Fruit fly (Drosophila melanogaster) ovary, adult (tissue): ENCODE data around the gene CG4884.
"Not testable (repeated sequence)": the region's sequence is repeated elsewhere in the genome, so short reads cannot be mapped to it uniquely, and the experiment has no call there.

Experiments used
- CG17801 ChIP-seq: fragments of 200-800 bp; optimal IDR thresholded peaks from 2 replicates; lab custom pipeline; 2019; ENCODE audit warnings: missing biosample characterization, mild to moderate bottlenecking, missing genetic modification characterization, moderate library complexity; ENCODE audit not compliant: partially characterized antibody

The CG4884 gene

DNA sequence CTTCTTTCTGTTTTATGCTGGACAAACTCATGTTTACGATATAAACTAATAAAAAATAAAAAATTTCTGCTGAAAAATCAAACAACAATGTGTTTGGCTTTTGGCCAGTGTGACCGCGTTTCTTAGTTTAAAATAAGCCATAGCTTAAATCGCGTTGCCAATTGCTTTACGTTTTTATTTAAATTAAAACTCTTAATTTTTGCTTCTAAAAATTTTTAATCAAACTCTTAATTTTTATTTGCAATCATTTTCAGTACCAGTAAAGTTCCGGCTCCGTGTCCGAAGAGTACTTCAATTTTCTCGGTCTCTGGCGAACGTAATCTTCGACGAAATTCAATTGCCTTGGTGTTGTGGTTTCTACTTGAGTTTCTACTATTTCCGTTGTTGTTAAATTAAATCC is at the start of gene CG4884, which contains the start of gene CG42487:
CG4884 (minus strand) TSS at position 101 of the 400 bp plus-strand sequence.
CG42487 (minus strand) TSS at position 101 of the 400 bp plus-strand sequence.
- TF ChIP-seq CG17801 (GFP tag; lab: Kevin White, UChicago): not testable (repeated sequence)

DNA sequence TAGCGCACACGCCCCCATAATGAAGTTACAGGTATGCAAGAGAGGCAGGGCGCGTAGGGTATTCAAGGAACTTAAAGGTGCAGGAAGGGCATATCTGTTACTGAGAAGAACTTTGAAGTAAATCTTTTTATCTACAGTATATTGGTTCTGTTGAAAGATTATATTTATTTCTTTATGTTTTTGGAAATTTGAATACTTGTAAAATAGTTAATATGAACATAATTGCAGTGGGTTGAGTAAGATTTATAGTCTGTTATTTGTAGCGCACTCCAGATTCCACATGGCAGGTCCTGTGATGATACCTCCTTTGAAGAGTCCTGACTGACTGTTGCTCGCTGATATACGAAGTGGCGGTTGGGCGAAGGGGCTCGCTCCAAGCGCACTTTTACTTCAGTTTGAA is 45.0 kb upstream of the CG4884 start:
- TF ChIP-seq CG17801 (GFP tag; lab: Kevin White, UChicago): no peak

DNA sequence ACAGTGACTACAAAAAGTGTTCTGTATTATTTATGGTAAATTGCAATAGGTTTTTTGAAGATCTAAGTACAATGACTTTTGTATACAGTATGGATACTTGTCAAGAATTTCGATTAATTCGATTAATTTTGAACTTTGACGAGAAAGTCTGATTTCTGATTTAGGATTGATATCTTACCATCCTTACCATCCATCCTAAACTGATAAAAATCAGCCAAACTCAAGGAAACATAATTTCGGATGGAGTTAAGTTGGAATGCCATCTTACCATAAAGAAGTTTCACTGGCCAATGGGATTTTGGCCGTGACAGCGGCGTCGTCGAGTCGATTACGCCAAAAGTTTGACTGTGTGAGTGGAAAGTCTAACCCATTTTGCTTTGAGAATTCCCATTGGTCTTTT is 31.6 kb upstream of the CG4884 start, which contains the start of gene CG4815:
CG4815 (minus strand) TSS at position 101 of the 400 bp plus-strand sequence.
- TF ChIP-seq CG17801 (GFP tag; lab: Kevin White, UChicago): no peak

DNA sequence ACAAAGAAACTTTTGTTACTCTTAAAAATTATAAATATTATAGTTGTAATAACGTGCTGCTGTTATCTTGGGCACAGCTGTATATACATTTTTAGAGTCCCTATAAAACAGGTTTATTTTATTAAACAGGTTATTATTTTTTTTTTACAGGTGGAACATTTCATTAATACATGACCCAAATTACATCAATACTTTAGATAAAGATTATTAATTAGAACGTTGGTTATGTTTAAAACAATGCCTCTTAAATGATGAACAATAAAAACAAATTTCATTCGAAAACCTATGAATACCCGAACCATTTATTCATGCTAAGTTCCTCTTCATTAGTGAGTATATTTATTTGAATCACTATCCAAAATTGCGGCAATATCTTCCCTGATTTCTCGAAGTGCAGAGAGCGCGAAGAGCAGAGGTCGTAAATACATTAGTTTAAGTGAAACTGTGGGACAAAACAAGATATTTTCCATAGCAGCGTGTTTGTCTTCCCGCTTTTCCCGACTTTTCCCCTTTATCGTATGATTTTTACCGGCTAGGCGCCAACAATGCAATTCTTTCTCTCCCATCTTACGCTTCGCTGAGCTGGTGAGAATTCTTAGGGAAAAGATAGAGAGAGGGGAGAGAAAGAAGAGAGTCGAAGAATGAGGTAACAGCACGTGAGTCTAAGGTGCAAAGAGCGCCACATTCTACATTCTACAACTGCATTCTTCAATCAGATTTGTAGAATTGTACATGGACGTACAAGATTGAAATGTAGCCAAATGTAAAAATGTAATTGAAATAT is 29.8 kb upstream of the CG4884 start:
- TF ChIP-seq CG17801 (GFP tag; lab: Kevin White, UChicago): peak; percentile 15

DNA sequence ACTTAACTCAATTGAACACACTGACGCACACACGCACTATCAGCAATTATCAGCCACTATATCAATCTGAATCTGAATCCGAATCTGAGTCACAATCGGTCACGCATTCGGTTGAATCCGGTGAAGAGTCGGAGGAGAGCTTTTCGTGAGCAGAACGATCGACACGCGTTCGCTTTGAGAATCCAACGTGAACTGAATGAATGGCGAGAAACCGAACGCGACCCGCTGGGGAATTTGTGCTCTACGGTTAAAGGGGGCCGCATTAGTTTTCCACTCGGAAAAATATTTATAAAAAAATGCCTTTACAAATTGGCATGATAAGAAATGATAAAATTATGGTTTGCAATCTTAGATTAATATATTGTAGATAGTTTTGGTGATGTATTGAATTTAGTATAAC is 29.1 kb upstream of the CG4884 start, which contains the start of gene betaTub97EF:
betaTub97EF (minus strand) TSS at position 196 of the 400 bp plus-strand sequence.
- TF ChIP-seq CG17801 (GFP tag; lab: Kevin White, UChicago): no peak

DNA sequence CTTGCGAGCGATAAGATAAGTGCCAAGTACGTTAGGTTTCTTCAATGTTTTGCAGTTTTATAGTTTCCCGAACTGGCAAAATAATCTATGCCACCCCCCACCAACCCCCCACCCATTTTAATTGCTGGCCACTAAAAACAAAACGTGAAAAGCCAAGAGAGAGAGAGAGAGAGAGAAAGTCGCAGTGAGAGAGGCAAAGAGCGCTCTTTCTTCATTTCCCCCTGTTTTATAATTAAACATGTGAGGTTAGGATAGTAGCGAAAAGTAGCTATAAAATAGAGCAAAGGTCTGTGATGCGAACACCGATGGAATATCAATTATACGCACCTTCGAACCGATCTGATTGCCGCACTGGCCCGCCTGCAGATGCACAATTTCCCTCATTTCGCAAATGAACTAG is 28.7 kb upstream of the CG4884 start:
- no peak for TF ChIP-seq CG17801 (GFP tag; lab: Kevin White, UChicago)

DNA sequence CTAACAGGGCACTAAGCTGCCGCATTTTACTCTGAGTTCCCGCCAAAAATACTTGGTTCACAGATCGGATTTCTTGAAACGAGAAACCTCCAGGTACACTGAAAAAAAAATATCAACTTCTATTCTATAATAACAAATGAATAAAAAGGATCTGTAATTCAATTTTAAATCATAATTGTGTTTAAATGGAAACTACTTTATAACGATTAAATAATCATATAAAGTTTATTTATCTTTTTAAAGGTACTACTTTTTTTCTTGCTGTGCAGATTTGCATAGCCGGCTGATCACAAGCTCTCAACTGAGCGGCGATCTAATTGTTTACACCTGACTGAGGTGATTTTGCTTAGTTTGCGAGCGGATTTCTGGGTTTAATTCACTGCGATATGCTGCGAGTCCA is 28.3 kb upstream of the CG4884 start:
- peak; percentile 61 for TF ChIP-seq CG17801 (GFP tag; lab: Kevin White, UChicago)

DNA sequence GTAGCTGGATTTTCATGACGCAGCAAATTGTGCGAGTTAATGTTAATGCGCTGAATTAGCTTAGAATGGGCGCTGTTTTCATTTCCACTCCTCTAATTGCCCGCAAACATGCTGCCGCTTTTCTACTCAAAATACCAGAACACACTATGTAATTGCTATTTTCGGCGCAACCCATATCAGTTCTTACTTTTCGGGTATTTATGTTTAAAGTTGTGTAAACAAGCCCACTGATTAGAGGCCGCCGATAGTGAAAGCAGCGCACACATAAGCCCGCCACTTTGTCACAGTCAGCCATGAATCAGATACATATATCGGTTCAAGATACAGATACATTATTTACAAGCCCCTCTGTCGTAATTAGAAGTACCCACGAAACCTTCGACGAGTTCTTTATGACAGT is 27.7 kb upstream of the CG4884 start:
- no peak for TF ChIP-seq CG17801 (GFP tag; lab: Kevin White, UChicago)

DNA sequence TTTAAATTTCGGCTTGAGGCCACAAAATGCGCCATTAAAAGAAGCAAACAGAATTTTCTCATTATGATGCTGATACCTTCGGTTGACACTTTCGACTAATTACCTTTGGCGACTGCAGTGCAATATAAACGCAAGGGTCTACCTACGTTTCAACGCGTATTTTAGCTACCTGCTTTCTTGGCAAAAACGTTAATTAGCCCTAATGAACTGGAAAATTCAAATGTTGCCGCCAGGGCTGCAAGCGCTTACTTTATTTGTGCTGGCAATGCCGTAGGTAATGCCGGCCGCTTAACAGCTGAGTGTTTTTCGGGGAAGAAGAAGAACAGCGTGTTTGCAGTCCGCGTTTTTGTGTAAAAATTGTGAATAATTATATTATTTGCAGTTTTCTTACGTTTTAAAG is 4.1 kb upstream of the CG4884 start, which contains the start of the genes CG31131 and CG4849:
CG31131 (minus strand) TSS at position 101 of the 400 bp plus-strand sequence.
CG4849 (plus strand) TSS at position 297 of the 400 bp plus-strand sequence.
- not testable (repeated sequence) for TF ChIP-seq CG17801 (GFP tag; lab: Kevin White, UChicago)

DNA sequence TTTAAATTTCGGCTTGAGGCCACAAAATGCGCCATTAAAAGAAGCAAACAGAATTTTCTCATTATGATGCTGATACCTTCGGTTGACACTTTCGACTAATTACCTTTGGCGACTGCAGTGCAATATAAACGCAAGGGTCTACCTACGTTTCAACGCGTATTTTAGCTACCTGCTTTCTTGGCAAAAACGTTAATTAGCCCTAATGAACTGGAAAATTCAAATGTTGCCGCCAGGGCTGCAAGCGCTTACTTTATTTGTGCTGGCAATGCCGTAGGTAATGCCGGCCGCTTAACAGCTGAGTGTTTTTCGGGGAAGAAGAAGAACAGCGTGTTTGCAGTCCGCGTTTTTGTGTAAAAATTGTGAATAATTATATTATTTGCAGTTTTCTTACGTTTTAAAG is 1.4 kb upstream of the CG4884 start, which contains the start of gene CG31253:
CG31253 (minus strand) TSS at position 101 of the 400 bp plus-strand sequence.
- TF ChIP-seq CG17801 (GFP tag; lab: Kevin White, UChicago): not testable (repeated sequence)

DNA sequence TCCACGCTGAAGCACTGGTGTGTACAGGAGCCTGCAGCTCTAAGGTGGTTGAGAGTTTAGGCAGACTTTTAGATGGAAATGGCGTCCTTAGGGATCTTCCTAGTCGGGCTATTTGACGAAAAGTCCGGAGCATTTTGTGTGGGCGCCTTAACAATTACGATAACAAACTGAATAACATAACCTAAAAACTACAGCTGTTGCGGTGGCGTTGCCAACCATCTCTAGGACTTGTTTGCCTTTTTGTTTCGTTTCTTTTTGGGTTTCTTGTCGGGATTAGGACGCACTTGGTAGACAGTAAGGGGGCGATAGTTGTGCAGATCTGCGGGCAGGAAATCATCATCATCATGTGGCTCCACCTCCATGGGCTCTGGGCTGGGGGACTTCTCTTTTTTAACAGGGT is 1.1 kb downstream of the CG4884 start:
- no peak for TF ChIP-seq CG17801 (GFP tag; lab: Kevin White, UChicago)

DNA sequence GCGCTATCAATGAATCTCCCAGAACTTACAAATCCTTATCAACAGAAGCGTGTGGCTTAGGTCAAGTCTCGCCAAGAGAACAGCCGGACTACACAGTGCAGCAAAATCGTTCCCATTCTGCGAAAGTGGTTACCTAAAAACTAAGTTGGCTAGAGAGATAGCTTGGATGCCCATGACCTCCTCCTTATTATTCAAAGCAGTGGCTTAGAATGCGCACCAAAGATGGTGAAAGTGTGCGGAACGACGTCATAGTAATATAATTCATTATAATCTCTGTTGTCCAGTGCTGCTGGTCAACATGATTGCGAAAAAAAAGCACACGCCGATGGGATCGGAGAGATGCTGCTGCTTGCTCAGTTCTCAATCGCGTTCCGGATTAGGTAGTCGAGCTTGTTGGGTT is 4.5 kb downstream of the CG4884 start, which contains the start of gene Nep7:
Nep7 (plus strand) TSS at position 385 of the 400 bp plus-strand sequence.
- TF ChIP-seq CG17801 (GFP tag; lab: Kevin White, UChicago): no peak

DNA sequence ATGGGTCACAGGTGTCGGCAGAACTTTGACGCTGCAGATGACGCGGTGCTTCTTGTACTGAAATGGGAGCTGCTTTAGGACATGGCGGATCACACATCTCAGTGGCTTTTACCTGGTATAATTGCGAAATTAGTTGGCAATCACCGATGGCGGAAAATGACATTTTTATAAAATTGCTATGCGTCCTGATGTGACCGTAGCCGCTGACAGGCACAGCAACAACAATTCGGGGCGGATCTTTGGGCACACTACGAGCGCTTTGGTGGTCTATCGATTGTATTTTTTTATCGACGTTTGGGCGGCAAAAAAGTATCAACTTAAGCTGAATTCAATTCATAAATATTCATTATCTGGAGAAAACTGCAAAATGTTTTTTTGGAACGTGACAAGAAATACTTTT is 5.2 kb downstream of the CG4884 start, which contains the start of gene CG4951:
CG4951 (minus strand) TSS at position 223 of the 400 bp plus-strand sequence.
- TF ChIP-seq CG17801 (GFP tag; lab: Kevin White, UChicago): no peak

DNA sequence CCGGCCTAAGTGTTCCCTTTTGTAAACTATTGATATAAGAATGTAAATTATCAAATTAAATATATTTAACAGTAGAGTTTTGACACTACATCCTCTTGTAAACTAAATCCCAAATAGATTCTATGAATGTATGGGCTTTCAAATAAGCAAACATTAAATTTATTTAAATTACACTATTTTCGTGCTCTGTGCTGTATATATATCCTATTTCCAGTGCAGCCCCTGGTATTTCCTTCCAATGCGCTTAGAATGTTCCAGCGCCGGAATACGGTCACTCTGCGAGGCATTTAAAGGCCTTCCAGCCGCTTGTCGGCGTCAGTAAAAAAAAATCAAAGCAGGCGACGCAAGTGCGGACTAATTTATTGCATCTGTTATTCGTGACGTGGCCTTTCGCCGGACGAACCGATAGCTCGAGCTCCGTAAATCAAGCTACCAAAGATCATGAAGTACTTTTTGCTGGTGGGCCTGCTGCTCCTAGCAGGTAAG is 10.6 kb downstream of the CG4884 start, which contains the start of gene Gp93:
Gp93 (plus strand) TSS at position 291 of the 486 bp plus-strand sequence.
- TF ChIP-seq CG17801 (GFP tag; lab: Kevin White, UChicago): peak; percentile 64

DNA sequence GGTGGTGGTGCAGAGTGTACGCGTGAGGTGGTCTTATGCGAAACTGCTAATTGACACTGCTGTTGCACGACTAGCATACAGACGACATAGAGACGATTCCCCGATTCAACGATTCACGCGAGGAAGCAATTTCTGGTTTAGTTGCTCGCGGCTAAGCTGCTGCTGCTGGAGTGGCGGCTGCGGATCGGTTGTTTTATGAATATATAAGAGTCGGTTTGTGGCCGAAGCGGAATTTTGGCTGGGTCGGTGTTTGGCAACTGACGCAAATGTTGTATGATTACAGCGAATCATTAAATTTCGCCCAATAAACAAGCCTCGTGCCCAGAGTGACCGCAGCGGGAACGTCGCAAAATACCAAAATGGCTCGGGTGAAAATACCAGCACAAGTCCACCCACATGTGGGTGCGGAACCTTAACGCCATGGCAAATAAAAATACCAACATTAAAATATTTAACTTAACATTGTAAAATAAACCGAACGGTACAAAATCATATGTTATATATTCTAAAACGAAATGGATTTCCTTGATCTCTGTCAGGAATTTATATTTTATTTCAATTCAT is 11.3 kb downstream of the CG4884 start, which contains the start of gene mfrn:
mfrn (minus strand) TSS at position 340 of the 564 bp plus-strand sequence.
- no peak for TF ChIP-seq CG17801 (GFP tag; lab: Kevin White, UChicago)
